Fruit fly (Drosophila melanogaster) whole organism, embryonic: Measurements from ENCODE around the gene Phs.

Source experiments
- Atf6 ChIP-seq: fragments of 200-800 bp; sonication (Bioruptor generic); IDR thresholded peaks from 2 replicates; pipeline ENCODE4 v1.3.6; 2022; ENCODE audit warnings: missing biosample characterization, missing genetic modification characterization
- BEAF-32 ChIP-seq: fragments of 200-800 bp; sonication (Bioruptor generic); optimal IDR thresholded peaks from 3 replicates; lab custom pipeline; 2017; ENCODE audit warnings: missing biosample characterization, missing genetic modification characterization, mild to moderate bottlenecking, moderate library complexity, missing genetic modification reagents
- CG10565 ChIP-seq: fragments of 200-800 bp; sonication (Bioruptor generic); optimal IDR thresholded peaks from 3 replicates; lab custom pipeline; 2016; ENCODE audit warnings: missing biosample characterization, mild to moderate bottlenecking, missing genetic modification characterization
- CG11695 ChIP-seq: fragments of 200-800 bp; sonication (Bioruptor generic); IDR thresholded peaks from 3 replicates; pipeline ENCODE4 v1.3.6; 2022; ENCODE audit warnings: missing biosample characterization, missing genetic modification characterization
- CG13287 ChIP-seq: fragments of 200-800 bp; sonication (Bioruptor generic); IDR thresholded peaks from 2 replicates; pipeline ENCODE4 v1.3.6; 2022; ENCODE audit warnings: missing biosample characterization, missing genetic modification characterization; ENCODE audit not compliant: partially characterized antibody
- CG13624 ChIP-seq: fragments of 200-800 bp; sonication (Bioruptor generic); optimal IDR thresholded peaks from 2 replicates; lab custom pipeline; 2016; ENCODE audit warnings: missing biosample characterization, missing genetic modification characterization
- CG16815 ChIP-seq: fragments of 200-800 bp; sonication (Bioruptor generic); optimal IDR thresholded peaks from 3 replicates; lab custom pipeline; 2017; ENCODE audit warnings: missing biosample characterization, mild to moderate bottlenecking, missing genetic modification characterization
- CG17186 ChIP-seq: fragments of 200-800 bp; sonication (Bioruptor generic); optimal IDR thresholded peaks from 3 replicates; lab custom pipeline; 2017; ENCODE audit warnings: missing biosample characterization, missing genetic modification reagents, missing genetic modification characterization
- CG17802 ChIP-seq: fragments of 200-800 bp; sonication (Bioruptor generic); optimal IDR thresholded peaks from 2 replicates; lab custom pipeline; 2018; ENCODE audit warnings: missing biosample characterization, mild to moderate bottlenecking, missing genetic modification characterization, moderate library complexity
- CG31441 ChIP-seq: fragments of 200-800 bp; sonication (Bioruptor generic); IDR thresholded peaks from 2 replicates; pipeline ENCODE4 v1.3.6; 2022; ENCODE audit warnings: missing biosample characterization, missing genetic modification characterization
- CG3163 ChIP-seq: fragments of 200-800 bp; sonication (Bioruptor generic); optimal IDR thresholded peaks from 3 replicates; lab custom pipeline; 2016; ENCODE audit warnings: missing biosample characterization, missing genetic modification characterization
- CG33213 ChIP-seq: fragments of 200-800 bp; sonication (Bioruptor generic); optimal IDR thresholded peaks from 3 replicates; lab custom pipeline; 2016; ENCODE audit warnings: missing biosample characterization, missing genetic modification characterization
- CG6272 ChIP-seq: fragments of 200-800 bp; sonication (Bioruptor generic); IDR thresholded peaks from 2 replicates; pipeline ENCODE4 v1.3.6; 2022; ENCODE audit warnings: missing biosample characterization, missing genetic modification characterization
- CG6654 ChIP-seq: fragments of 200-800 bp; sonication (Bioruptor generic); optimal IDR thresholded peaks from 2 replicates; lab custom pipeline; 2017; ENCODE audit warnings: missing biosample characterization, mild to moderate bottlenecking, missing genetic modification characterization
- CG7786 ChIP-seq: fragments of 200-800 bp; sonication (Bioruptor generic); optimal IDR thresholded peaks from 2 replicates; lab custom pipeline; 2016; ENCODE audit warnings: missing biosample characterization, missing genetic modification characterization
- CG7928 ChIP-seq: fragments of 200-800 bp; sonication (Bioruptor generic); optimal IDR thresholded peaks from 2 replicates; lab custom pipeline; 2017; ENCODE audit warnings: missing biosample characterization, mild to moderate bottlenecking, missing genetic modification characterization
- CG8089 ChIP-seq: fragments of 200-800 bp; sonication (Bioruptor generic); optimal IDR thresholded peaks from 3 replicates; lab custom pipeline; 2016; ENCODE audit warnings: missing biosample characterization, missing genetic modification characterization
- CG8281 ChIP-seq: fragments of 200-800 bp; sonication (Bioruptor generic); optimal IDR thresholded peaks from 2 replicates; lab custom pipeline; 2018; ENCODE audit warnings: missing biosample characterization, mild to moderate bottlenecking, missing genetic modification characterization, moderate library complexity
- CG9609 ChIP-seq: fragments of 200-800 bp; sonication (Bioruptor generic); optimal IDR thresholded peaks from 3 replicates; lab custom pipeline; 2016; ENCODE audit warnings: missing biosample characterization, missing genetic modification characterization
- CHES-1-like ChIP-seq: fragments of 200-800 bp; sonication (Bioruptor generic); optimal IDR thresholded peaks from 2 replicates; lab custom pipeline; 2016; ENCODE audit warnings: missing biosample characterization, missing genetic modification characterization
- Chrac-16 ChIP-seq: fragments of 200-800 bp; sonication (Bioruptor generic); optimal IDR thresholded peaks from 3 replicates; lab custom pipeline; 2016; ENCODE audit warnings: missing biosample characterization, missing genetic modification characterization
- Elba2 ChIP-seq: fragments of 200-800 bp; sonication (Bioruptor generic); optimal IDR thresholded peaks from 3 replicates; lab custom pipeline; 2016; ENCODE audit warnings: missing biosample characterization, missing genetic modification characterization
- Fer1 ChIP-seq: fragments of 200-800 bp; sonication (Bioruptor generic); optimal IDR thresholded peaks from 2 replicates; lab custom pipeline; 2017; ENCODE audit warnings: missing biosample characterization, mild to moderate bottlenecking, missing genetic modification characterization
- HLH4C ChIP-seq: fragments of 200-800 bp; sonication (Bioruptor generic); IDR thresholded peaks from 3 replicates; pipeline ENCODE4 v1.3.6; 2022; ENCODE audit warnings: missing biosample characterization, missing genetic modification characterization; ENCODE audit not compliant: partially characterized antibody
- Hey ChIP-seq: fragments of 200-800 bp; sonication (Bioruptor generic); optimal IDR thresholded peaks from 3 replicates; lab custom pipeline; 2018; ENCODE audit warnings: missing biosample characterization, mild to moderate bottlenecking, missing genetic modification characterization
- Hr51 ChIP-seq, 2 experiments: fragments of 200-800 bp; sonication (Bioruptor generic); optimal IDR thresholded peaks; 2 replicates in 1 of 2; 3 replicates in 1 of 2; lab custom pipeline; 2016 to 2018; ENCODE audit warnings: missing biosample characterization in 2 of 2, missing genetic modification characterization in 2 of 2, mild to moderate bottlenecking in 1 of 2, moderate library complexity in 1 of 2
- Med ChIP-seq: fragments of 200-800 bp; sonication (Bioruptor generic); peaks from one replicate; lab custom pipeline; 2016; ENCODE audit warnings: missing biosample characterization, missing genetic modification characterization, mild to moderate bottlenecking, inconsistent platforms, moderate library complexity
- Oaz ChIP-seq: fragments of 200-800 bp; sonication (Bioruptor generic); IDR thresholded peaks from 2 replicates; pipeline ENCODE4 v1.3.6; 2022; ENCODE audit warnings: missing biosample characterization, missing genetic modification characterization
- Side ChIP-seq: fragments of 200-800 bp; sonication (Bioruptor generic); optimal IDR thresholded peaks from 2 replicates; lab custom pipeline; 2016; ENCODE audit warnings: missing biosample characterization, missing genetic modification characterization
- cato ChIP-seq: fragments of 200-800 bp; sonication (Bioruptor generic); optimal IDR thresholded peaks from 2 replicates; lab custom pipeline; 2016; ENCODE audit warnings: missing biosample characterization, missing genetic modification characterization, borderline replicate concordance
- caup ChIP-seq: fragments of 200-800 bp; sonication (Bioruptor generic); optimal IDR thresholded peaks from 3 replicates; lab custom pipeline; 2017; ENCODE audit warnings: missing biosample characterization, mild to moderate bottlenecking, missing genetic modification characterization, moderate library complexity; ENCODE audit not compliant: severe bottlenecking
- chn ChIP-seq: fragments of 200-800 bp; sonication (Bioruptor generic); optimal IDR thresholded peaks from 2 replicates; lab custom pipeline; 2016; ENCODE audit warnings: missing biosample characterization, missing genetic modification characterization
- esg ChIP-seq: fragments of 200-800 bp; sonication (Bioruptor generic); conservative IDR thresholded peaks from 2 replicates; pipeline ENCODE4 v1.3.6; 2022; ENCODE audit warnings: missing biosample characterization, missing genetic modification characterization
- fd3F ChIP-seq: fragments of 200-800 bp; sonication (Bioruptor generic); optimal IDR thresholded peaks from 2 replicates; lab custom pipeline; 2018; ENCODE audit warnings: missing biosample characterization, mild to moderate bottlenecking, missing genetic modification characterization, moderate library complexity
- fd96Cb ChIP-seq: fragments of 200-800 bp; sonication (Bioruptor generic); optimal IDR thresholded peaks from 2 replicates; lab custom pipeline; 2018; ENCODE audit warnings: missing biosample characterization, mild to moderate bottlenecking, missing genetic modification characterization, moderate library complexity
- gce ChIP-seq: fragments of 200-800 bp; sonication (Bioruptor generic); IDR thresholded peaks from 3 replicates; pipeline ENCODE4 v1.3.6; 2022; ENCODE audit warnings: missing biosample characterization, missing genetic modification characterization
- insv ChIP-seq, 2 experiments: fragments of 200-800 bp; sonication (Bioruptor generic); optimal IDR thresholded peaks; 3 replicates each; lab custom pipeline; 2016 to 2018; ENCODE audit warnings: missing biosample characterization in 2 of 2, missing genetic modification characterization in 2 of 2
- klu ChIP-seq: fragments of 200-800 bp; sonication (Bioruptor generic); IDR thresholded peaks from 2 replicates; pipeline ENCODE4 v1.3.6; 2022; ENCODE audit warnings: missing biosample characterization, missing genetic modification characterization
- knrl ChIP-seq: fragments of 200-800 bp; sonication (Bioruptor generic); IDR thresholded peaks from 3 replicates; pipeline ENCODE4 v1.3.6; 2022; ENCODE audit warnings: missing biosample characterization, missing genetic modification characterization; ENCODE audit not compliant: partially characterized antibody
- lmd ChIP-seq: fragments of 200-800 bp; sonication (Bioruptor generic); IDR thresholded peaks from 2 replicates; pipeline ENCODE4 v1.3.6; 2022; ENCODE audit warnings: missing biosample characterization, missing genetic modification characterization
- lola ChIP-seq, 3 experiments: fragments of >200 bp in 2 of 3; fragments of 200-800 bp in 1 of 3; sonication (Bioruptor generic) in 1 of 3; optimal IDR thresholded peaks; 2 replicates each; lab custom pipeline; 2017 to 2019; ENCODE audit warnings: missing biosample characterization in 3 of 3, missing genetic modification characterization in 3 of 3, mild to moderate bottlenecking in 1 of 3, moderate library complexity in 1 of 3
- peb ChIP-seq: fragments of 200-800 bp; sonication (Bioruptor generic); IDR thresholded peaks from 2 replicates; pipeline ENCODE4 v1.3.6; 2022; ENCODE audit warnings: missing biosample characterization, missing genetic modification characterization
- pzg ChIP-seq: fragments of 200-800 bp; sonication (Bioruptor generic); optimal IDR thresholded peaks from 3 replicates; lab custom pipeline; 2018; ENCODE audit warnings: missing biosample characterization, mild to moderate bottlenecking, missing genetic modification characterization, moderate library complexity
- sisA ChIP-seq: fragments of 200-800 bp; sonication (Bioruptor generic); IDR thresholded peaks from 2 replicates; pipeline ENCODE4 v1.3.6; 2022; ENCODE audit warnings: missing biosample characterization, missing genetic modification characterization
- sug ChIP-seq: fragments of 200-800 bp; optimal IDR thresholded peaks from 2 replicates; lab custom pipeline; 2019; ENCODE audit warnings: missing biosample characterization, mild to moderate bottlenecking, missing genetic modification characterization, moderate library complexity
- vfl ChIP-seq: fragments of 200-800 bp; sonication (Bioruptor generic); optimal IDR thresholded peaks from 2 replicates; lab custom pipeline; 2016; ENCODE audit warnings: missing biosample characterization, missing genetic modification characterization
- vnd ChIP-seq: fragments of 200-800 bp; sonication (Bioruptor generic); IDR thresholded peaks from 3 replicates; pipeline ENCODE4 v1.3.6; 2022; ENCODE audit warnings: missing biosample characterization, missing genetic modification characterization; ENCODE audit not compliant: partially characterized antibody
- wek ChIP-seq: fragments of 200-800 bp; sonication (Bioruptor generic); optimal IDR thresholded peaks from 3 replicates; lab custom pipeline; 2018; ENCODE audit warnings: missing biosample characterization, mild to moderate bottlenecking, missing genetic modification characterization, moderate library complexity

Phs gene

dm6 chr3L:15588514-15589138, 31.1 kb upstream of the Phs start, which contains the start of gene RhoGAP71E (continued):
- TF ChIP-seq Fer1 (GFP tag; lab: Kevin White, UChicago) (peak; percentile 63), CG10565 (no peak), Side (GFP tag; lab: Kevin White, UChicago) (peak; percentile 42), peb (no peak), lmd (GFP tag; lab: Robert Waterston, UW) (peak; percentile 32; the same call in 1 of the 2 replicates), fd3F (GFP tag; lab: Kevin White, UChicago) (no peak), pzg (GFP tag; lab: Kevin White, UChicago) (peak; percentile 91), CG6272 (GFP tag; lab: Robert Waterston, UW) (no peak), lola (GFP tag; optimal IDR thresholded peaks at IDR 0.05; lab: Kevin White, UChicago) (peak in 1 of 3 experiments; percentile 19), Hr51 (GFP tag; optimal IDR thresholded peaks at IDR 0.05; lab: Kevin White, UChicago) (peak in 1 of 2 experiments; percentile 0), chn (GFP tag; lab: Kevin White, UChicago) (no peak), CG7928 (GFP tag; lab: Kevin White, UChicago) (no peak), CG7786 (GFP tag; lab: Kevin White, UChicago) (no peak), CHES-1-like (peak; percentile 23), Med (peak; percentile 91), CG9609 (no peak), CG8089 (GFP tag; lab: Kevin White, UChicago) (peak; percentile 4), wek (peak; percentile 97), CG13287 (GFP tag; lab: Robert Waterston, UW) (peak; percentile 53), CG11695 (peak; percentile 63; the same call in 2 of the 3 replicates), knrl (GFP tag; lab: Robert Waterston, UW) (no peak), HLH4C (GFP tag; lab: Robert Waterston, UW) (no peak; the same call in 2 of the 3 replicates), CG13624 (GFP tag; lab: Kevin White, UChicago) (peak; percentile 37), Atf6 (peak; percentile 59), fd96Cb (tag; lab: Kevin White, UChicago) (peak; percentile 31), gce (no peak; the same call in 2 of the 3 replicates), klu (no peak), Chrac-16 (GFP tag; lab: Kevin White, UChicago) (no peak), CG6654 (GFP tag; lab: Kevin White, UChicago) (no peak), CG8281 (tag; lab: Kevin White, UChicago) (no peak), sug (peak; percentile 57), esg (GFP tag; lab: Robert Waterston, UW) (0 out of 2 replicates have a peak, but pooled peaks have one; percentile 6), vfl (no peak), cato (GFP tag; lab: Kevin White, UChicago) (no peak), Elba2 (GFP tag; lab: Kevin White, UChicago) (no peak), CG33213 (GFP tag; lab: Kevin White, UChicago) (peak; percentile 51), CG31441 (peak; percentile 55), Hey (tag; lab: Kevin White, UChicago) (no peak), CG17186 (GFP tag; lab: Kevin White, UChicago) (no peak), BEAF-32 (peak; percentile 17), CG16815 (GFP tag; lab: Kevin White, UChicago) (no peak), Oaz (0 out of 2 replicates have a peak, but pooled peaks have one; percentile 32), caup (GFP tag; lab: Kevin White, UChicago) (peak; percentile 70), CG3163 (peak; percentile 38), sisA (GFP tag; lab: Robert Waterston, UW) (peak; percentile 33), vnd (GFP tag; lab: Robert Waterston, UW) (no peak), CG17802 (tag; lab: Kevin White, UChicago) (no peak), insv (GFP tag; optimal IDR thresholded peaks at IDR 0.05; lab: Kevin White, UChicago) (no peak)
